Worm (Caenorhabditis elegans) whole organism, late embryonic: Measurements from ENCODE around the gene C26B9.7.

Experiments used
- C08G9.2 ChIP-seq: sonication (generic microtip); optimal IDR thresholded peaks from 2 replicates; lab custom pipeline; 2016; ENCODE audit warnings: mild to moderate bottlenecking, missing genetic modification characterization, moderate library complexity, missing compliant biosample characterization
- C38D4.7 ChIP-seq: fragments of 200-800 bp; sonication (Bioruptor generic); optimal IDR thresholded peaks from 2 replicates; lab custom pipeline; 2018; ENCODE audit warnings: mild to moderate bottlenecking, missing genetic modification characterization, moderate library complexity, missing compliant biosample characterization
- F13H6.1 ChIP-seq: sonication (generic microtip); optimal IDR thresholded peaks from 2 replicates; lab custom pipeline; 2016; ENCODE audit warnings: missing genetic modification characterization, missing compliant biosample characterization
- K02D7.2 ChIP-seq: sonication (generic microtip); optimal IDR thresholded peaks from 2 replicates; lab custom pipeline; 2017; ENCODE audit warnings: mild to moderate bottlenecking, missing genetic modification characterization, missing compliant biosample characterization
- ceh-14 ChIP-seq: sonication (generic microtip); optimal IDR thresholded peaks from 2 replicates; lab custom pipeline; 2016; ENCODE audit warnings: missing genotype, missing genetic modification characterization, missing compliant biosample characterization
- ceh-18 ChIP-seq: sonication (generic microtip); optimal IDR thresholded peaks from 2 replicates; lab custom pipeline; 2016; ENCODE audit warnings: missing genetic modification characterization, missing compliant biosample characterization
- ceh-19 ChIP-seq: fragments of 200-800 bp; sonication (Bioruptor generic); optimal IDR thresholded peaks from 2 replicates; lab custom pipeline; 2018; ENCODE audit warnings: mild to moderate bottlenecking, missing genetic modification characterization, missing compliant biosample characterization
- ceh-2 ChIP-seq: sonication (generic microtip); optimal IDR thresholded peaks from 2 replicates; lab custom pipeline; 2016; ENCODE audit warnings: missing genotype, missing genetic modification characterization, missing compliant biosample characterization
- ceh-22 ChIP-seq: sonication (generic microtip); optimal IDR thresholded peaks from 2 replicates; lab custom pipeline; 2017; ENCODE audit warnings: missing biosample characterization, missing genetic modification characterization
- ceh-31 ChIP-seq: sonication (generic microtip); optimal IDR thresholded peaks from 2 replicates; lab custom pipeline; 2016; ENCODE audit warnings: missing genetic modification characterization, missing compliant biosample characterization
- ceh-34 ChIP-seq: sonication (generic microtip); optimal IDR thresholded peaks from 2 replicates; lab custom pipeline; 2016; ENCODE audit warnings: mild to moderate bottlenecking, missing genetic modification characterization, missing compliant biosample characterization
- ceh-45 ChIP-seq: fragments of 200-800 bp; sonication (Bioruptor generic); IDR thresholded peaks from 2 replicates; pipeline ENCODE4 v1.3.6; 2022; ENCODE audit warnings: missing genetic modification reagents, missing genetic modification characterization, missing compliant biosample characterization
- ceh-6 ChIP-seq: fragments of 200-800 bp; sonication (Bioruptor generic); optimal IDR thresholded peaks from 2 replicates; lab custom pipeline; 2018; ENCODE audit warnings: mild to moderate bottlenecking, missing genetic modification characterization, missing compliant biosample characterization
- ceh-9 ChIP-seq: sonication (generic microtip); optimal IDR thresholded peaks from 2 replicates; lab custom pipeline; 2016; ENCODE audit warnings: mild to moderate bottlenecking, missing genetic modification characterization, inconsistent platforms, missing compliant biosample characterization
- che-1 ChIP-seq: sonication (generic microtip); optimal IDR thresholded peaks from 2 replicates; lab custom pipeline; 2016; ENCODE audit warnings: mild to moderate bottlenecking, missing genetic modification characterization, missing compliant biosample characterization
- dmd-4 ChIP-seq: sonication (generic microtip); optimal IDR thresholded peaks from 2 replicates; lab custom pipeline; 2016; ENCODE audit warnings: borderline replicate concordance, missing genetic modification characterization, missing compliant biosample characterization
- dve-1 ChIP-seq: sonication (generic microtip); optimal IDR thresholded peaks from 2 replicates; lab custom pipeline; 2017; ENCODE audit warnings: antibody characterized with exemption, mild to moderate bottlenecking, missing genetic modification characterization, missing compliant biosample characterization
- fax-1 ChIP-seq: sonication (generic microtip); optimal IDR thresholded peaks from 2 replicates; lab custom pipeline; 2016; ENCODE audit warnings: missing genotype, missing genetic modification characterization, missing compliant biosample characterization
- hlh-15 ChIP-seq: sonication (generic microtip); optimal IDR thresholded peaks from 2 replicates; lab custom pipeline; 2016; ENCODE audit warnings: missing genetic modification characterization, missing compliant biosample characterization
- hlh-30 ChIP-seq: sonication (generic microtip); optimal IDR thresholded peaks from 2 replicates; lab custom pipeline; 2017; ENCODE audit warnings: antibody characterized with exemption, missing genetic modification characterization, missing compliant biosample characterization; ENCODE audit not compliant: insufficient read depth
- hlh-6 ChIP-seq: sonication (generic microtip); optimal IDR thresholded peaks from 2 replicates; lab custom pipeline; 2016; ENCODE audit warnings: missing genotype, missing genetic modification characterization, missing compliant biosample characterization
- madf-2 ChIP-seq: sonication (generic microtip); optimal IDR thresholded peaks from 2 replicates; lab custom pipeline; 2017; ENCODE audit warnings: missing genetic modification characterization, missing compliant biosample characterization
- nfya-1 ChIP-seq: sonication (generic microtip); optimal IDR thresholded peaks from 2 replicates; lab custom pipeline; 2017; ENCODE audit warnings: missing genetic modification characterization, mild to moderate bottlenecking, missing compliant biosample characterization, antibody characterized with exemption, moderate library complexity
- nhr-11 ChIP-seq: fragments of 150-350 bp; optimal IDR thresholded peaks from 2 replicates; lab custom pipeline; 2014; ENCODE audit warnings: missing biosample characterization, missing genetic modification characterization
- odd-2 ChIP-seq: sonication (generic microtip); optimal IDR thresholded peaks from 2 replicates; lab custom pipeline; 2017; ENCODE audit warnings: antibody characterized with exemption, mild to moderate bottlenecking, missing genetic modification characterization, missing compliant biosample characterization
- pat-9 ChIP-seq: fragments of 200-800 bp; sonication (Bioruptor generic); optimal IDR thresholded peaks from 2 replicates; lab custom pipeline; 2018; ENCODE audit warnings: mild to moderate bottlenecking, missing genetic modification characterization, moderate library complexity, missing compliant biosample characterization
- pha-2 ChIP-seq: sonication (generic microtip); optimal IDR thresholded peaks from 2 replicates; lab custom pipeline; 2017; ENCODE audit warnings: mild to moderate bottlenecking, missing genetic modification characterization, missing compliant biosample characterization
- pha-4 ChIP-seq: fragments of 150-350 bp; optimal IDR thresholded peaks from 2 replicates; lab custom pipeline; 2018; ENCODE audit warnings: missing biosample characterization, missing genetic modification reagents, missing genetic modification characterization
- pqm-1 ChIP-seq: sonication (generic microtip); optimal IDR thresholded peaks from 2 replicates; lab custom pipeline; 2016; ENCODE audit warnings: missing genetic modification characterization, missing compliant biosample characterization
- pros-1 ChIP-seq: fragments of 150-350 bp; optimal IDR thresholded peaks from 2 replicates; lab custom pipeline; 2014; ENCODE audit warnings: missing biosample characterization, missing genetic modification reagents, missing genetic modification characterization
- ref-2 ChIP-seq: sonication (generic microtip); optimal IDR thresholded peaks from 2 replicates; lab custom pipeline; 2016; ENCODE audit warnings: missing genetic modification characterization, missing compliant biosample characterization
- rnt-1 ChIP-seq: sonication (generic microtip); optimal IDR thresholded peaks from 2 replicates; lab custom pipeline; 2016; ENCODE audit warnings: missing genetic modification characterization, missing compliant biosample characterization
- sdc-2 ChIP-seq: sonication (generic microtip); optimal IDR thresholded peaks from 2 replicates; lab custom pipeline; 2016; ENCODE audit warnings: missing genotype, missing genetic modification characterization, missing compliant biosample characterization
- sox-2 ChIP-seq: fragments of 200-800 bp; sonication (Bioruptor generic); IDR thresholded peaks from 2 replicates; pipeline ENCODE4 v1.3.6; 2022; ENCODE audit warnings: missing genetic modification reagents, missing genetic modification characterization, missing compliant biosample characterization
- sox-4 ChIP-seq: sonication (generic microtip); optimal IDR thresholded peaks from 2 replicates; lab custom pipeline; 2017; ENCODE audit warnings: mild to moderate bottlenecking, missing genetic modification characterization, inconsistent platforms, missing compliant biosample characterization
- syd-9 ChIP-seq: sonication (generic microtip); optimal IDR thresholded peaks from 2 replicates; lab custom pipeline; 2016; ENCODE audit warnings: mild to moderate bottlenecking, missing genetic modification characterization, moderate library complexity, missing compliant biosample characterization
- tbx-2 ChIP-seq: sonication (generic microtip); optimal IDR thresholded peaks from 2 replicates; lab custom pipeline; 2016; ENCODE audit warnings: missing genetic modification characterization, missing compliant biosample characterization
- tbx-7 ChIP-seq: sonication (generic microtip); optimal IDR thresholded peaks from 2 replicates; lab custom pipeline; 2016; ENCODE audit warnings: missing genotype, missing genetic modification characterization, missing compliant biosample characterization
- ttx-3 ChIP-seq: sonication (generic microtip); optimal IDR thresholded peaks from 2 replicates; lab custom pipeline; 2016; ENCODE audit warnings: missing genetic modification reagents, missing genetic modification characterization, missing compliant biosample characterization
- unc-3 ChIP-seq, 2 experiments: fragments of 200-800 bp in 1 of 2; sonication (Bioruptor generic) in 1 of 2; sonication (generic microtip) in 1 of 2; conservative IDR thresholded peaks in 1 of 2; optimal IDR thresholded peaks in 1 of 2; 2 replicates each; pipeline versions ENCODE4 v1.3.6 to Lab custom; 2016 to 2022; ENCODE audit warnings: missing compliant biosample characterization in 2 of 2, missing genetic modification characterization in 2 of 2, missing genetic modification reagents in 1 of 2
- unc-86 ChIP-seq: sonication (generic microtip); optimal IDR thresholded peaks from 2 replicates; lab custom pipeline; 2016; ENCODE audit warnings: missing genetic modification characterization, missing compliant biosample characterization
- ztf-16 ChIP-seq: sonication (generic microtip); optimal IDR thresholded peaks from 2 replicates; lab custom pipeline; 2017; ENCODE audit warnings: missing genetic modification characterization, missing compliant biosample characterization

Gene C26B9.7

DNA sequence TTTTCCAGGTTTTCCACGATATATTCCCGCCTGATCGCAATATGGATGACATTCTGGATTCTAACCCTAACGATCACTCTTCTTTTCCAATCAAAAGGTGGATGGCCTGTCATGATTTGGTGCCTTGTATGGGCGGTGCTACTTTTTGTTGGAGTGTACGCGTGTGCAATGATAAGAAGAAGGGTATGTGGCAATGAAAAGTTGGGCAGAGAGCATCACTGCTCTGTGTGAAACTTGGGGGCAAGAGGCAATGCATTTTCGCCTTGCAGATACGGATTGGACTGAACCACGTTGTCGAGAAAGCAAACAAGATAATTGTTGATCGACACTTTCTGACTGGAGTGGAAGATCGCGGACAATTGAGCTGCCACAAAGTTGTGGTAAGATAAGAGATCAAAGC lies 4.2 kb downstream of the C26B9.7 start:
- TF ChIP-seq ref-2 (tag; lab: Kevin White, UChicago) (no peak), hlh-30 (no peak), fax-1 (tag; lab: Kevin White, UChicago) (no peak), madf-2 (tag; lab: Kevin White, UChicago) (no peak), ttx-3 (tag; lab: Kevin White, UChicago) (no peak), unc-3 (GFP tag; conservative IDR thresholded peaks at IDR 0.05; lab: Robert Waterston, UW) (no peak), unc-3 (tag; optimal IDR thresholded peaks at IDR 0.05; lab: Kevin White, UChicago) (no peak), unc-86 (no peak)

DNA sequence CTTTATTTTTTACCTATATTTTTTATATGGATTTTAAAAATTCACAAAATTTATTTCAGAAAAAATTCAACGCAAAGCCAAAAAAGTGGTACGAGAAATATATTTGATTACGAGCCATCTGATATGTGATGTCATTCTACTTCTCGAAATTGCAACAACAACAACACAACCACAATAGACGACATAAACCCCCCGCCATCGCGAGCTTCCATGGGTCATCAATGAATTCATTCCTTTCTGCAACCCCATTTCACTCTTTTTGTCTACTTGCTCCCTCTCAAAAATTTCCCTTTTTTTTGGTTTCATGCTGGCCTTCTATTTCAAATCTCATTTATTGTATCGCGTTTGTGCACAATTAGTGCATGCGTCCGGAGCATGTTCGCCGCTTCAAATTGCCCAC lies 5.7 kb downstream of the C26B9.7 start:
- TF ChIP-seq hlh-15 (tag; lab: Kevin White, UChicago), result no peak
- no peak for TF ChIP-seq pros-1 (tag; lab: Kevin White, UChicago)

DNA sequence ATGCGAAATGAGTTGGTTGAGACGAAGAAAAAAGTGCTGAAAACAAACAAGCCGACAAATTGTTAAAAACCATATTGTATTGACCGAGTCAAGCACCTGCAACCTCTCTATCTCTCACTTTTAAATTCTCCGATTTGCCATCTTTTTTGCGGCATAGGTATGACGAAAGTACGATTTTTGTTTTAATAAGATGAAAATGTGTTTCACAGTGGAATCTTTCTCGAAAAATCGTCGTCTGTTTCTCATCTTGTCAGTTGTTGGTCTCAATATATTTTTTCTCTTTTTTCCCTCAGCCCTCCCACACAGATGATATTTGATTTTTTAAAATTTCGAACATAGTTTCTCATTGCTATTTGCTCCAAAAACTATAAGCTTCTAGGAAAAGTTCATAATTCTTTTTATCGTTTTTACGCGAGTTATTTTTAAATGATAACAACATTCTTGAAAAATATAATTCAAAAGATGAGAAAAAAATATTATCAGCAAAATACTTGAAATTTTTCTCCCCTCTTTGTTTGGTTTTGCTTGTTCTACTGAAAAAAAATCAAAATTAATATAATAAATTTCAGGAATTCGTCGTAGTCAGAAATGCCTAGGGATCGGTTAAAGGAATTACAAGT lies 6.5 kb downstream of the C26B9.7 start, which contains the start of gene syx-3:
syx-3 (plus strand) TSS at position 570 of the 620 bp plus-strand sequence.
- no peak for TF ChIP-seq tbx-7 (tag; lab: Kevin White, UChicago)
- TF ChIP-seq che-1 (tag; lab: Kevin White, UChicago), result no peak
- no peak for TF ChIP-seq hlh-6
- TF ChIP-seq odd-2 (tag; lab: Kevin White, UChicago), result no peak
- TF ChIP-seq sox-4 (tag; lab: Kevin White, UChicago), result no peak
- no peak for TF ChIP-seq F13H6.1
- no peak for TF ChIP-seq K02D7.2
- TF ChIP-seq madf-2 (tag; lab: Kevin White, UChicago), result no peak
- TF ChIP-seq ztf-16 (tag; lab: Kevin White, UChicago), result no peak
- TF ChIP-seq ceh-45 (GFP tag; lab: Robert Waterston, UW), result no peak
- TF ChIP-seq ttx-3 (tag; lab: Kevin White, UChicago), result no peak
- TF ChIP-seq nhr-11 (tag; lab: Kevin White, UChicago), result no peak
- TF ChIP-seq C38D4.7 (GFP tag; lab: Kevin White, UChicago), result no peak
- TF ChIP-seq unc-86, result no peak

DNA sequence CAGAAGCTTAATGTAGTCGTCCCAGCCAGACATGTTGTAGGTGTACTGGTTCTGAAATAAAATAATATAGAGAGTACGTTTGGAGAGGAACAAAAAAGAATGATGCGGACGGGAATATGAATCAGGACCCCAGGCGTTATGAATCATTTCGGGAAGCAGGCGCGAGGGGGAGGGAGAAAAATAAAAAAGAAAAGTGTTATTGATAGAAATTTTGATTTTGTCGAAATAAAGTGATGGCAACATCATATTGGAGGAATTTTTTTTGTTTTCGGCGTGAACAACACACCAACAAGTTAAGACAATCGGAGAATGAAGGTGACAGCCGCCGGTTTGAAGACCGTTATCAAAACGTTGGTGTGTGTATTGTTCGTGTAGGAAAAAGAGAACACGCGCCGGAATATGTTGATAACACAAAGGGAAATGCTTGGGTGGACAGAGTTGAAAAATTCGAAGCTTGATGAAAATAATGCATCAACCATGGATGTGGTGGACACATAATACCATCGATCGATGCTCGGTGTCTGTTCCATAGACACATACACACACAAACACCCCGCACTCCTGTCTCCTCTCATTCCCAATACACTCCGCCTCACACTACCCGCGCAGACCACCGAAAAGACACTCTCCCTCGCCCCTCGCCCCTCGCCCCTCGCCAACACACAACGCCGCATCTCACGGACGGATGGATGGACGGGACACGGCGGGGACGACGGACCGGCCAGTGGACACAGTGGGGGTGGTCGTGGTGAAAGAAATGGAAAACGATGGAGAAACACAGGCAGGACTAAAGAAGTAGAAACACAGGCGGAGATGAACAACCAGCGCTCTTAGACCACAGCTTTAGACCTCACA lies 12.1 kb downstream of the C26B9.7 start, which contains the start of gene pfn-2:
pfn-2 (minus strand) TSS at position 51 of the 855 bp plus-strand sequence.
- TF ChIP-seq ceh-14 (tag; lab: Kevin White, UChicago) (peak; percentile 38), tbx-2 (peak; percentile 20), sdc-2 (peak; percentile 27), pros-1 (tag; lab: Kevin White, UChicago) (no peak), hlh-6 (peak; percentile 9), che-1 (tag; lab: Kevin White, UChicago) (no peak), ceh-19 (peak; percentile 66), nfya-1 (tag; lab: Kevin White, UChicago) (peak; percentile 10), dve-1 (tag; lab: Kevin White, UChicago) (no peak), ceh-22 (no peak), odd-2 (tag; lab: Kevin White, UChicago) (no peak), ceh-6 (peak; percentile 48), sox-2 (GFP tag; lab: Robert Waterston, UW) (no peak), ceh-34 (peak; percentile 68), sox-4 (tag; lab: Kevin White, UChicago) (peak; percentile 20), ceh-2 (tag; lab: Kevin White, UChicago) (peak; percentile 50), C38D4.7 (GFP tag; lab: Kevin White, UChicago) (no peak), syd-9 (no peak), fax-1 (tag; lab: Kevin White, UChicago) (no peak), pqm-1 (tag; lab: Kevin White, UChicago) (no peak), pat-9 (peak; percentile 45), ceh-31 (tag; lab: Kevin White, UChicago) (peak; percentile 62), pha-4 (tag; lab: Kevin White, UChicago) (no peak), F13H6.1 (peak; percentile 32), dmd-4 (tag; lab: Kevin White, UChicago) (peak; percentile 18), C08G9.2 (tag; lab: Kevin White, UChicago) (peak; percentile 52), pha-2 (tag; lab: Kevin White, UChicago) (no peak), ref-2 (tag; lab: Kevin White, UChicago) (no peak), rnt-1 (no peak), ceh-9 (tag; lab: Kevin White, UChicago) (peak; percentile 18), ceh-18 (tag; lab: Kevin White, UChicago) (no peak)
